Fruit fly (Drosophila melanogaster) whole organism, pupa: ENCODE data around the gene CARPA.

Experiments used
- CG10348 ChIP-seq: fragments of 200-800 bp; sonication (Bioruptor generic); IDR thresholded peaks from 2 replicates; pipeline ENCODE4 v1.3.6; 2022; ENCODE audit warnings: missing biosample characterization, missing genetic modification characterization
- CG12605 ChIP-seq: fragments of 200-800 bp; sonication (Bioruptor generic); IDR thresholded peaks from 2 replicates; pipeline ENCODE4 v1.3.6; 2022; ENCODE audit warnings: missing biosample characterization, missing genetic modification characterization
- CG13204 ChIP-seq: fragments of 200-800 bp; sonication (Bioruptor generic); optimal IDR thresholded peaks from 2 replicates; lab custom pipeline; 2018; ENCODE audit warnings: missing biosample characterization, mild to moderate bottlenecking, missing genetic modification characterization, moderate library complexity
- CG14655 ChIP-seq: fragments of 200-800 bp; sonication (Bioruptor generic); optimal IDR thresholded peaks from 3 replicates; lab custom pipeline; 2017; ENCODE audit warnings: mild to moderate bottlenecking, missing biosample characterization, missing genetic modification reagents, missing genetic modification characterization
- CG15710 ChIP-seq: fragments of 200-800 bp; sonication (Bioruptor generic); optimal IDR thresholded peaks from 2 replicates; lab custom pipeline; 2018; ENCODE audit warnings: missing biosample characterization, mild to moderate bottlenecking, missing genetic modification characterization, moderate library complexity
- CG17806 ChIP-seq: fragments of 200-800 bp; sonication (Bioruptor generic); optimal IDR thresholded peaks from 2 replicates; lab custom pipeline; 2018; ENCODE audit warnings: missing biosample characterization, mild to moderate bottlenecking, missing genetic modification characterization, moderate library complexity
- CG32121 ChIP-seq: fragments of 200-800 bp; sonication (Bioruptor generic); IDR thresholded peaks from 2 replicates; pipeline ENCODE4 v1.3.6; 2022; ENCODE audit warnings: missing biosample characterization, missing genetic modification characterization
- CG34367 ChIP-seq: fragments of 200-800 bp; sonication (Bioruptor generic); optimal IDR thresholded peaks from 2 replicates; lab custom pipeline; 2018; ENCODE audit warnings: missing biosample characterization, mild to moderate bottlenecking, missing genetic modification characterization
- CG4496 ChIP-seq: fragments of 200-800 bp; sonication (Bioruptor generic); IDR thresholded peaks from 3 replicates; pipeline ENCODE4 v1.3.6; 2022; ENCODE audit warnings: missing biosample characterization, missing genetic modification characterization
- CG8159 ChIP-seq: fragments of 200-800 bp; sonication (Bioruptor generic); optimal IDR thresholded peaks from 3 replicates; lab custom pipeline; 2018; ENCODE audit warnings: missing biosample characterization, mild to moderate bottlenecking, missing genetic modification characterization, moderate library complexity
- CG8301 ChIP-seq: fragments of 200-800 bp; sonication (Bioruptor generic); optimal IDR thresholded peaks from 2 replicates; lab custom pipeline; 2018; ENCODE audit warnings: missing biosample characterization, mild to moderate bottlenecking, missing genetic modification characterization
- CG9948 ChIP-seq: fragments of 200-800 bp; sonication (Bioruptor generic); optimal IDR thresholded peaks from 2 replicates; lab custom pipeline; 2018; ENCODE audit warnings: missing biosample characterization, mild to moderate bottlenecking, missing genetic modification characterization, moderate library complexity
- D1 ChIP-seq: fragments of 200-800 bp; sonication (Bioruptor generic); optimal IDR thresholded peaks from 2 replicates; lab custom pipeline; 2018; ENCODE audit warnings: missing biosample characterization, mild to moderate bottlenecking, missing genetic modification characterization, moderate library complexity
- EcR ChIP-seq: fragments of 200-800 bp; sonication (Bioruptor generic); optimal IDR thresholded peaks from 3 replicates; lab custom pipeline; 2019; ENCODE audit warnings: missing biosample characterization, missing genetic modification characterization, mild to moderate bottlenecking, moderate library complexity, missing genetic modification reagents
- Ets98B ChIP-seq: fragments of 200-800 bp; sonication (Bioruptor generic); IDR thresholded peaks from 2 replicates; pipeline ENCODE4 v1.3.6; 2022; ENCODE audit warnings: missing biosample characterization, missing genetic modification characterization
- Pif1A ChIP-seq: fragments of 200-800 bp; sonication (Bioruptor generic); optimal IDR thresholded peaks from 3 replicates; lab custom pipeline; 2016; ENCODE audit warnings: missing biosample characterization, missing genetic modification characterization
- Pif1B ChIP-seq: fragments of 200-800 bp; sonication (Bioruptor generic); optimal IDR thresholded peaks from 3 replicates; lab custom pipeline; 2016; ENCODE audit warnings: missing biosample characterization, missing genetic modification characterization
- Snoo ChIP-seq: fragments of 200-800 bp; sonication (Bioruptor generic); optimal IDR thresholded peaks from 3 replicates; lab custom pipeline; 2017; ENCODE audit warnings: missing biosample characterization, mild to moderate bottlenecking, missing genetic modification characterization, inconsistent platforms
- fd96Ca ChIP-seq: fragments of 200-800 bp; sonication (Bioruptor generic); IDR thresholded peaks from 3 replicates; pipeline ENCODE4 v1.3.6; 2022; ENCODE audit warnings: missing biosample characterization, missing genetic modification characterization
- gl ChIP-seq: fragments of 200-800 bp; sonication (Bioruptor generic); optimal IDR thresholded peaks from 2 replicates; lab custom pipeline; 2018; ENCODE audit warnings: missing biosample characterization, mild to moderate bottlenecking, missing genetic modification characterization
- rn ChIP-seq: fragments of 200-800 bp; sonication (Bioruptor generic); IDR thresholded peaks from 2 replicates; pipeline ENCODE4 v1.3.6; 2022; ENCODE audit warnings: missing biosample characterization, missing genetic modification characterization

The CARPA gene

DNA sequence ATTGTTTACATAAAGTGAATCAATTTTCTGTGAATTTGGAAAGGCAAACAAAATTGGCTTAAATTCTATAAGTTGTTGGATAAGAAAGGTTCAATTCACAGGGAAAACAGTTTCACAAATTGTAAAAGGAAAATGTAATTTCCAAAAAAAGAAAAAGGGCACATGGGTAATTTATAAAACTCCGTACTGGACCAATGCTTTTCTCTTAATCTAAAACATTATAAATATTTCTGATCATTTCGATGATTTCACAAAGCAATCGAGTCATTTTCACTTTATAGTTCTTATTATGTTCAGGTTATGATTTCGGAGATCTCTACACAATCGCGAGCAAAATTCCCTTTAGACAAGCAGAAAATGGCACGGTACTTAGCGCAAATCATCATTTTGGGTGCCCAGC lies 31.9 kb downstream of the CARPA start, which contains the start of gene CG1409:
CG1409 (plus strand) TSS at position 301 of the 400 bp plus-strand sequence.
- TF ChIP-seq CG13204 (GFP tag; lab: Kevin White, UChicago) (no peak), CG10348 (no peak), CG32121 (GFP tag; lab: Robert Waterston, UW) (no peak)

DNA sequence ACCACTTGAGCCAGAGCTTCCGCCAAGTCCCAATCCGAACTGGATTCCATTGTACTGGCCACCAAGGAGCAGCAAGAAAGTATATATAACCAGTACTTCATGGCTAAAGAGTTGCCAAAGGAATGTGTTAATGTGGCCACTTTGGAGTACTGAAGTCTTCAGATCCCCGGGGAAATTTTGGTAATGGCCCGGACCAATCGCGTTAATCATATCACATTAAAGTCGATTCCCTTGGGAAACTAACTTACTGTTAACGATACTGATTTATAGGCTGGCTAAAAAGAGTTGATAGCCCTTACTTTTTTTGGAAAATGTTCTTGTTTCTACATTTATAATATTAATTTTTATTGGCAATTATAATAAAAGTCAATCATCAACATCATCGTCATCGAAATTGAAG lies 40.9 kb downstream of the CARPA start, which contains the start of gene Ir7b:
Ir7b (minus strand) TSS at position 101 of the 400 bp plus-strand sequence.
- no peak for TF ChIP-seq CG14655
- TF ChIP-seq gl (tag; lab: Kevin White, UChicago): no peak
- no peak for TF ChIP-seq CG12605
- no peak for TF ChIP-seq fd96Ca (GFP tag; lab: Robert Waterston, UW)
- TF ChIP-seq Snoo: no peak
- TF ChIP-seq rn (GFP tag; lab: Robert Waterston, UW): no peak
- TF ChIP-seq, all 21 proteins: peak for 0

DNA sequence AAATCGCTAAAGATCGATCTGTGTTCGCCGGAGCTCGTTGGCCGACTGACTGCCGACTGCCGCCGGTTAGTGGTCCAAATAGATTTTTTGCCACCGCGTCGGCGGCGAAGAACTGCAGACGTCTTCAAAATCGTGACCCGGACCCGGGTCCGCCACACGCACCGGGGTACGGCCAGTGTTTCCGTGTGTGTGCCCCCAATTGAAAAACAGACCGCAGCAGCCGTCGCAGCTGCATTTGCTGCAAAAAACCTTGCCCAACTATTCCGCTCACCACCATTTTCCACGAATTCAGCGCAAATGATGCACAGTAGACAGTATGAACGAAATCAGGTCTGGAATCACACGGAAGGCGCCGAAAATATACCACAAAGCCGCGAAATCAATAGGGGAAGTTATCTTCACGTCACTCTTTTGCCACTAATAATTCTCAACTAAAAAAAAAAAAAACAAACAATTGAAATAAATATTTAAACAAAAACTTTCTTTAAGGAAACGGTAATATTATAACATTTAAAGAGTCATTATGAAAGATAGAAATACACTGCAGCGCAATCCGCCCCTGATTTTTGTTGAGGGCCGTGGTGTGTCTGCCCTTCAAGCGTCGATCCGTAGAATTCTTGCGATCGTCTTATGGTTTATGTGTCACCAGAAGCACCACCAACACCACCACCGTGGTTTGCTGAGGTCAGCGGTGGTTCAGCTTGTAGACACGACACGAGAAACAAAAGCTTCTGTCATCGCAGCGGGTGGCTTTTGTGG lies 47.4 kb downstream of the CARPA start, which contains the start of gene dec:
dec (minus strand) TSS at position 51 of the 759 bp plus-strand sequence.
- no peak for TF ChIP-seq CG13204 (GFP tag; lab: Kevin White, UChicago)
- TF ChIP-seq CG14655: no peak
- no peak for TF ChIP-seq D1 (tag; lab: Kevin White, UChicago)
- no peak for TF ChIP-seq CG8159 (tag; lab: Kevin White, UChicago)
- no peak for TF ChIP-seq CG8301 (tag; lab: Kevin White, UChicago)
- TF ChIP-seq CG34367 (tag; lab: Kevin White, UChicago): no peak
- TF ChIP-seq Ets98B (GFP tag; lab: Robert Waterston, UW): no peak
- no peak for TF ChIP-seq CG9948
- TF ChIP-seq EcR: no peak
- no peak for TF ChIP-seq Snoo
- no peak for TF ChIP-seq CG17806 (tag; lab: Kevin White, UChicago)
- TF ChIP-seq fd96Ca (GFP tag; lab: Robert Waterston, UW): no peak
- no peak for TF ChIP-seq gl (tag; lab: Kevin White, UChicago)
- TF ChIP-seq CG12605: no peak
- TF ChIP-seq CG4496 (GFP tag; lab: Robert Waterston, UW): no peak
- no peak for TF ChIP-seq Pif1A (GFP tag; lab: Kevin White, UChicago)
- TF ChIP-seq Pif1B (GFP tag; lab: Kevin White, UChicago): no peak

DNA sequence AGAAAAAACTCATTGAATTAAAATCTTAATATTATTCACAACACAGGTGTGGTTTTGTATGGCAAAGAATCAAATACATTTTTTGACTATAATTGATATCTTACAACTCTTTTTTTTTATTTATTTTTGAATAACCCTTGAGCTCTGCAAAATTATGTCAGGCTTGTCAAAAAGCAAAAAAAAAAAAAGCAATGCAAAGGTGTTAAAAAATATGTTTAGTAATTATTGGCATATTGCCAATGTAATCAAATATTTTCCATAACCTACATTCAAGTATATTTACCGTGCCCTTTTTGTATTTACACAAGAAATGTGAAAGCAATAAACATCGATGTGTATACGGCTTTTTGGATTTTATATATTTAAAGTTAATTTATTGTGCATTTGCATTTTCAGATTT lies 48.1 kb downstream of the CARPA start, which contains the start of gene Ir7c:
Ir7c (plus strand) TSS at position 301 of the 400 bp plus-strand sequence.
- TF ChIP-seq Snoo: no peak
- no peak for TF ChIP-seq D1 (tag; lab: Kevin White, UChicago)
- TF ChIP-seq CG34367 (tag; lab: Kevin White, UChicago): no peak
- TF ChIP-seq Pif1A (GFP tag; lab: Kevin White, UChicago): no peak
- TF ChIP-seq CG13204 (GFP tag; lab: Kevin White, UChicago): no peak
- no peak for TF ChIP-seq CG12605
- no peak for TF ChIP-seq CG9948
- no peak for TF ChIP-seq CG8301 (tag; lab: Kevin White, UChicago)
- TF ChIP-seq CG8159 (tag; lab: Kevin White, UChicago): no peak
- TF ChIP-seq CG15710: no peak
- no peak for TF ChIP-seq Pif1B (GFP tag; lab: Kevin White, UChicago)
- no peak for TF ChIP-seq CG10348
- TF ChIP-seq fd96Ca (GFP tag; lab: Robert Waterston, UW): no peak

DNA sequence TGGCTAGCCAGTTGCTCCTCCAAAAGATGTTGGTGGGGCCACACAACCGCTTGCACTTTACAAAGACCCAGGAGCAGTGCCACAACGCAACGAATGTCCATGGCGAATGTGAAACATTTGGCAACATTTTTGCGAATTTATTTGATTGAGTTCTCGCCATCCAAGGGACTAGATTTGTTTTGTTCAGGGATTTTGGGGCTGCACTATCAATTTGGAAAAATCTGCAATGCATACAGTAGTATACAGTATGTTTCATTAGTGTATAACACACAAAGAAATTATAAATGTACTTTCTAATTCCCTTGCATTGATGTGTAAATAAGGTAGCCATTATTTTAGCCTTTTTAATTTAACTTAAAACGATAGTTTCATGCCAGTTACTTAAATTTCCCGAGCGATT lies 52.7 kb downstream of the CARPA start, which contains the start of gene Ir7d:
Ir7d (minus strand) TSS at position 101 of the 400 bp plus-strand sequence.
- TF ChIP-seq EcR (no peak), CG8159 (tag; lab: Kevin White, UChicago) (no peak), Pif1B (GFP tag; lab: Kevin White, UChicago) (no peak), CG17806 (tag; lab: Kevin White, UChicago) (no peak), CG8301 (tag; lab: Kevin White, UChicago) (no peak), Pif1A (GFP tag; lab: Kevin White, UChicago) (no peak)

DNA sequence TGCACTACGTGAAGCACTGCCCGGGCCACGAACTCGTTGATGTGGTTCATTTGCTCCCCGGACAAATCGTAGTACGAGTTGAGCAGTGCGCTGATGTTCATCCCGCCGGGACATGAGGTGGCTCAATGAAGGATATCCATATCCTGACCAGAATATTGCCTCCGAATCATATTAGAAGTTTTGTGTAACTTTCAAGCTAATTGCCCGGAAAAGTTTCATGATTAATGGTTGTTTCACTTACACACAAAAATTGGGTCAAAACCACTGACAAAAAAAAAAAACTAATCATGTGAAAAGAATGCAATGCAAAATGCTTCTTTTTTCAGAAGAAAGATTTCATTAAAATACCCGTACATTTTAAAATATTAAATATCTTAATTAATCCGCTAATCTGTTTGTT lies 55.6 kb downstream of the CARPA start, which contains the start of gene Ir7e:
Ir7e (minus strand) TSS at position 101 of the 400 bp plus-strand sequence.
- TF ChIP-seq CG8301 (tag; lab: Kevin White, UChicago): no peak
- TF ChIP-seq EcR: no peak
- TF ChIP-seq rn (GFP tag; lab: Robert Waterston, UW): no peak
- no peak for TF ChIP-seq CG14655
- no peak for TF ChIP-seq Pif1B (GFP tag; lab: Kevin White, UChicago)
- no peak for TF ChIP-seq Snoo

DNA sequence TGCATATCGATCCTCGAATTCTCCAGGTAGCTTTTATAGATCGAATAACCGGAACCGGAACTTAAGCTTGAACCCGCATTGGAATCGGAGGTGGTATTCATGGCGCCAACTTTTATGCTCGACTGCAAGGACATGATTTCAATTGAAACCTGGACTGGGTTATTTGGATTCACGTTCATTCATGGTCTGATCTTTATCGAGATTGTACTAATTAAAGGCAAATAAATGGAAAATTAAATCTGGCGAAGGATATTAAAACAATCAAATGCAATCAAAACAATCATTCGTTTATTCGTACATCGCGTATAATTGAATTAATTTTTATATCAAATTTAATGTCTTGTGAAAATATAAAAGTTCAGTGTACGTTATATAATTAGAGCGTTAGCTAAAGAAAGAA lies 57.9 kb downstream of the CARPA start, which contains the start of gene Ir7f:
Ir7f (minus strand) TSS at position 101 of the 400 bp plus-strand sequence.
- no peak for TF ChIP-seq gl (tag; lab: Kevin White, UChicago)
- TF ChIP-seq Pif1A (GFP tag; lab: Kevin White, UChicago): no peak
- no peak for TF ChIP-seq CG8159 (tag; lab: Kevin White, UChicago)
- no peak for TF ChIP-seq CG14655
- TF ChIP-seq CG32121 (GFP tag; lab: Robert Waterston, UW): no peak
- no peak for TF ChIP-seq CG17806 (tag; lab: Kevin White, UChicago)
- TF ChIP-seq D1 (tag; lab: Kevin White, UChicago): no peak
- no peak for TF ChIP-seq CG8301 (tag; lab: Kevin White, UChicago)
- TF ChIP-seq CG9948: no peak
- TF ChIP-seq CG4496 (GFP tag; lab: Robert Waterston, UW): no peak
- no peak for TF ChIP-seq Snoo
- TF ChIP-seq CG12605: no peak
- TF ChIP-seq CG15710: no peak
- no peak for TF ChIP-seq fd96Ca (GFP tag; lab: Robert Waterston, UW)
- TF ChIP-seq CG13204 (GFP tag; lab: Kevin White, UChicago): no peak
- TF ChIP-seq CG34367 (tag; lab: Kevin White, UChicago): no peak
